Worm (Caenorhabditis elegans) whole organism, L2 larva: ENCODE data around the gene pkd-2.

Experiments used
- ZK546.5 ChIP-seq: sonication (generic microtip); optimal IDR thresholded peaks from 2 replicates; lab custom pipeline; 2017; ENCODE audit warnings: missing biosample characterization, missing genetic modification characterization
- alr-1 ChIP-seq: fragments of 150-350 bp; optimal IDR thresholded peaks from 2 replicates; lab custom pipeline; 2014; ENCODE audit warnings: missing biosample characterization, missing genetic modification characterization
- blmp-1 ChIP-seq: sonication (generic microtip); optimal IDR thresholded peaks from 2 replicates; lab custom pipeline; 2017; ENCODE audit warnings: missing genetic modification characterization, mild to moderate bottlenecking, missing compliant biosample characterization, antibody characterized with exemption, moderate library complexity; ENCODE audit not compliant: insufficient read depth
- fos-1 ChIP-seq: fragments of 150-350 bp; optimal IDR thresholded peaks from 2 replicates; lab custom pipeline; 2014; ENCODE audit warnings: missing biosample characterization, missing genetic modification characterization
- mdl-1 ChIP-seq, 2 experiments: fragments of 150-350 bp in 1 of 2; sonication (generic microtip) in 1 of 2; optimal IDR thresholded peaks; 2 replicates each; lab custom pipeline; 2017; ENCODE audit warnings: missing biosample characterization in 2 of 2, missing genetic modification characterization in 2 of 2
- nhr-11 ChIP-seq: fragments of 150-350 bp; optimal IDR thresholded peaks from 2 replicates; lab custom pipeline; 2014; ENCODE audit warnings: missing biosample characterization, missing genetic modification characterization
- unc-39 ChIP-seq: fragments of 150-350 bp; optimal IDR thresholded peaks from 2 replicates; lab custom pipeline; 2014; ENCODE audit warnings: missing biosample characterization, missing genetic modification characterization
- unc-62 ChIP-seq: fragments of 150-350 bp; optimal IDR thresholded peaks from 2 replicates; lab custom pipeline; 2014; ENCODE audit warnings: missing biosample characterization, missing genetic modification reagents, missing genetic modification characterization
- zag-1 ChIP-seq: fragments of 150-350 bp; optimal IDR thresholded peaks from 2 replicates; lab custom pipeline; 2014; ENCODE audit warnings: missing biosample characterization, missing genetic modification characterization
- ztf-11 ChIP-seq: sonication (generic microtip); optimal IDR thresholded peaks from 2 replicates; lab custom pipeline; 2017; ENCODE audit warnings: missing biosample characterization, missing genetic modification characterization
- ztf-4 ChIP-seq: fragments of 150-350 bp; optimal IDR thresholded peaks from 2 replicates; lab custom pipeline; 2014; ENCODE audit warnings: missing biosample characterization, missing genetic modification characterization

- no peak for TF ChIP-seq alr-1 (tag; lab: Kevin White, UChicago)
- TF ChIP-seq mdl-1 (tag; optimal IDR thresholded peaks at IDR 0.05; lab: Kevin White, UChicago), result no peak
- no peak for TF ChIP-seq ztf-4
- TF ChIP-seq ztf-11 (tag; lab: Kevin White, UChicago), result no peak
- no peak for TF ChIP-seq ZK546.5 (tag; lab: Kevin White, UChicago)
- TF ChIP-seq fos-1 (tag; lab: Kevin White, UChicago), result no peak
- no peak for TF ChIP-seq unc-39 (tag; lab: Kevin White, UChicago)
- no peak for TF ChIP-seq nhr-11 (tag; lab: Kevin White, UChicago)
- TF ChIP-seq unc-62 (GFP tag; lab: Kevin White, UChicago), result no peak
- TF ChIP-seq blmp-1 (tag; lab: Kevin White, UChicago), result no peak
- no peak for TF ChIP-seq zag-1 (tag; lab: Kevin White, UChicago)
Measured at ce11 chrIV:15274063-15274462, 39.3 kb upstream of the pkd-2 start.
